Worm (Caenorhabditis elegans): ENCODE measurements around the gene H35N09.2.

DNA sequence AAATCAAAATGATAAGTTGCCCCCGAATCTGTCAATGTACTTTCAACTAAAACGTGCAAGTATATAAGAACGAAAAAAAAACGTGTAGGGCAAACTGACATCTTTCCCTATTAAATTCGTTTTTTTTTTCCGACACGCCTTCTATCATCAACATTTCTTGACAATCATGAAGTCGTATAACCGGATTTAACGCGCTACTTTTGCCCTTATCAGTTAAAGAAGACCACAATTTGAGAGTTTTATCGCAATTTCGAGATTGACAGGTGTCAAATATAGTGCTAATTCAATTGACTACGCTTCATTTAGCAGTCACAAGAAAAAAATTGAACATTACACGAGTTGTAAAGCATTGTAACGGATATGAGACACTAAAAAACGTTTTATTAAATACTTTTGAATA, 37.7 kb downstream of the H35N09.2 start:
- TF ChIP-seq him-1 (tag; optimal IDR thresholded peaks at IDR 0.05) (no peak), dao-5 (tag; optimal IDR thresholded peaks at IDR 0.05) (no peak), W03F9.2 (tag; optimal IDR thresholded peaks at IDR 0.05) (no peak)

Data from whole organism, L4/young adult.